Worm (Caenorhabditis elegans) whole organism, L1 larva: ENCODE data around the gene ascc-1.
"Not testable (repeated sequence)": the region's sequence is repeated elsewhere in the genome, so short reads cannot be mapped to it uniquely, and the experiment has no call there.

Experiments used
- pax-3 ChIP-seq: fragments of 200-800 bp; sonication (Bioruptor generic); optimal IDR thresholded peaks from 2 replicates; lab custom pipeline; 2018; ENCODE audit warnings: mild to moderate bottlenecking, missing genetic modification characterization, moderate library complexity, missing compliant biosample characterization
- sox-4 ChIP-seq: sonication (generic microtip); optimal IDR thresholded peaks from 2 replicates; lab custom pipeline; 2016; ENCODE audit warnings: missing genetic modification characterization, missing compliant biosample characterization
- zag-1 ChIP-seq: fragments of 150-350 bp; optimal IDR thresholded peaks from 2 replicates; lab custom pipeline; 2014; ENCODE audit warnings: missing biosample characterization, missing genetic modification characterization
- ztf-11 ChIP-seq, 2 experiments: sonication (generic microtip); optimal IDR thresholded peaks; 2 replicates each; lab custom pipeline; 2016 to 2017; ENCODE audit warnings: missing genetic modification characterization in 2 of 2, missing biosample characterization in 1 of 2, missing compliant biosample characterization in 1 of 2

ce11 chrII:98894-99293, 41.4 kb downstream of the ascc-1 start, which contains the start of gene C50D2.10:
- TF ChIP-seq zag-1 (tag; lab: Kevin White, UChicago); ztf-11 (tag; optimal IDR thresholded peaks at IDR 0.05; lab: Kevin White, UChicago); sox-4 (tag; lab: Kevin White, UChicago); pax-3 (tag; lab: Kevin White, UChicago): not testable (repeated sequence)
